Fruit fly (Drosophila melanogaster) whole organism, embryonic: Measurements from ENCODE around the gene dpr9.

Source experiments
- B-H1 ChIP-seq: fragments of 200-800 bp; sonication (Bioruptor generic); IDR thresholded peaks from 3 replicates; pipeline ENCODE4 v1.3.6; 2022; ENCODE audit warnings: missing biosample characterization, missing genetic modification characterization
- CG10431 ChIP-seq: fragments of 200-800 bp; sonication (Bioruptor generic); optimal IDR thresholded peaks from 3 replicates; lab custom pipeline; 2018; ENCODE audit warnings: missing biosample characterization, mild to moderate bottlenecking, missing genetic modification characterization
- CG10543 ChIP-seq: fragments of 200-800 bp; sonication (Bioruptor generic); optimal IDR thresholded peaks from 3 replicates; lab custom pipeline; 2017; ENCODE audit warnings: missing biosample characterization, mild to moderate bottlenecking, missing genetic modification characterization, moderate library complexity
- CG10565 ChIP-seq: fragments of 200-800 bp; sonication (Bioruptor generic); optimal IDR thresholded peaks from 3 replicates; lab custom pipeline; 2016; ENCODE audit warnings: missing biosample characterization, mild to moderate bottlenecking, missing genetic modification characterization
- CG10654 ChIP-seq: fragments of 200-800 bp; sonication (Bioruptor generic); optimal IDR thresholded peaks from 2 replicates; lab custom pipeline; 2016; ENCODE audit warnings: missing biosample characterization, missing genetic modification characterization
- CG11247 ChIP-seq: fragments of 200-800 bp; sonication (Bioruptor generic); IDR thresholded peaks from 2 replicates; pipeline ENCODE4 v1.3.6; 2022; ENCODE audit warnings: missing biosample characterization, missing genetic modification characterization
- CG12299 ChIP-seq: fragments of 200-800 bp; sonication (Bioruptor generic); optimal IDR thresholded peaks from 2 replicates; lab custom pipeline; 2018; ENCODE audit warnings: missing biosample characterization, mild to moderate bottlenecking, missing genetic modification characterization
- CG12391 ChIP-seq: fragments of 200-800 bp; sonication (Bioruptor generic); optimal IDR thresholded peaks from 3 replicates; lab custom pipeline; 2018; ENCODE audit warnings: missing biosample characterization, mild to moderate bottlenecking, missing genetic modification characterization, moderate library complexity
- CG12769 ChIP-seq: fragments of 200-800 bp; sonication (Bioruptor generic); optimal IDR thresholded peaks from 2 replicates; lab custom pipeline; 2019; ENCODE audit warnings: missing biosample characterization, mild to moderate bottlenecking, missing genetic modification characterization, moderate library complexity
- CG12942 ChIP-seq: fragments of 200-800 bp; sonication (Bioruptor generic); optimal IDR thresholded peaks from 3 replicates; lab custom pipeline; 2016; ENCODE audit warnings: missing biosample characterization, missing genetic modification characterization
- CG13775 ChIP-seq: fragments of 200-800 bp; sonication (Bioruptor generic); optimal IDR thresholded peaks from 3 replicates; lab custom pipeline; 2017; ENCODE audit warnings: missing biosample characterization, mild to moderate bottlenecking, missing genetic modification characterization
- CG15601 ChIP-seq: fragments of 200-800 bp; sonication (Bioruptor generic); optimal IDR thresholded peaks from 3 replicates; lab custom pipeline; 2019; ENCODE audit warnings: missing biosample characterization, mild to moderate bottlenecking, missing genetic modification characterization, moderate library complexity
- CG16779 ChIP-seq: fragments of 200-800 bp; sonication (Bioruptor generic); IDR thresholded peaks from 2 replicates; pipeline ENCODE4 v1.3.6; 2022; ENCODE audit warnings: missing biosample characterization, missing genetic modification characterization
- CG30403 ChIP-seq: fragments of 200-800 bp; sonication (Bioruptor generic); optimal IDR thresholded peaks from 3 replicates; lab custom pipeline; 2016; ENCODE audit warnings: missing biosample characterization, missing genetic modification characterization
- CG3838 ChIP-seq: fragments of 200-800 bp; sonication (Bioruptor generic); optimal IDR thresholded peaks from 3 replicates; lab custom pipeline; 2016; ENCODE audit warnings: missing biosample characterization, missing genetic modification characterization
- CG4360 ChIP-seq: fragments of 200-800 bp; sonication (Bioruptor generic); IDR thresholded peaks from 2 replicates; pipeline ENCODE4 v1.3.6; 2022; ENCODE audit warnings: missing biosample characterization, missing genetic modification characterization
- CG4707 ChIP-seq: fragments of 200-800 bp; sonication (Bioruptor generic); optimal IDR thresholded peaks from 2 replicates; lab custom pipeline; 2018; ENCODE audit warnings: missing biosample characterization, mild to moderate bottlenecking, missing genetic modification characterization, moderate library complexity
- CG4730 ChIP-seq: fragments of 200-800 bp; sonication (Bioruptor generic); IDR thresholded peaks from 2 replicates; pipeline ENCODE4 v1.3.6; 2022; ENCODE audit warnings: missing biosample characterization, missing genetic modification characterization
- CG5180 ChIP-seq: fragments of 200-800 bp; sonication (Bioruptor generic); optimal IDR thresholded peaks from 3 replicates; lab custom pipeline; 2017; ENCODE audit warnings: missing biosample characterization, missing genetic modification characterization, mild to moderate bottlenecking, moderate library complexity, missing genetic modification reagents
- CG6272 ChIP-seq: fragments of 200-800 bp; sonication (Bioruptor generic); IDR thresholded peaks from 2 replicates; pipeline ENCODE4 v1.3.6; 2022; ENCODE audit warnings: missing biosample characterization, missing genetic modification characterization
- CG6854 ChIP-seq: fragments of 200-800 bp; sonication (Bioruptor generic); optimal IDR thresholded peaks from 3 replicates; lab custom pipeline; 2017; ENCODE audit warnings: missing biosample characterization, mild to moderate bottlenecking, missing genetic modification characterization
- CG8944 ChIP-seq: fragments of 200-800 bp; sonication (Bioruptor generic); optimal IDR thresholded peaks from 3 replicates; lab custom pipeline; 2016; ENCODE audit warnings: missing biosample characterization, missing genetic modification characterization
- CG9215 ChIP-seq: fragments of 200-800 bp; sonication (Bioruptor generic); IDR thresholded peaks from 2 replicates; pipeline ENCODE4 v1.3.6; 2022; ENCODE audit warnings: missing biosample characterization, missing genetic modification characterization
- CG9437 ChIP-seq: fragments of 200-800 bp; sonication (Bioruptor generic); optimal IDR thresholded peaks from 2 replicates; lab custom pipeline; 2018; ENCODE audit warnings: missing biosample characterization, mild to moderate bottlenecking, missing genetic modification characterization
- CG9727 ChIP-seq: fragments of 200-800 bp; sonication (Bioruptor generic); optimal IDR thresholded peaks from 3 replicates; lab custom pipeline; 2017; ENCODE audit warnings: missing biosample characterization, mild to moderate bottlenecking, missing genetic modification characterization
- CTCF ChIP-seq: fragments of 200-800 bp; sonication (Bioruptor generic); optimal IDR thresholded peaks from 2 replicates; lab custom pipeline; 2017; ENCODE audit warnings: missing biosample characterization, mild to moderate bottlenecking, missing genetic modification characterization, moderate library complexity
- Dfd ChIP-seq, 2 experiments: fragments of >200 bp; optimal IDR thresholded peaks; 2 replicates each; lab custom pipeline; 2017; ENCODE audit warnings: missing biosample characterization in 2 of 2, missing genetic modification characterization in 2 of 2
- E2f1 ChIP-seq: fragments of 200-800 bp; sonication (Bioruptor generic); IDR thresholded peaks from 2 replicates; pipeline ENCODE4 v1.3.6; 2022; ENCODE audit warnings: missing biosample characterization, missing genetic modification characterization
- Eip74EF ChIP-seq, 2 experiments: fragments of 200-800 bp in 1 of 2; fragments of >200 bp in 1 of 2; sonication (Bioruptor generic) in 1 of 2; optimal IDR thresholded peaks; 2 replicates each; lab custom pipeline; 2017 to 2019; ENCODE audit warnings: missing biosample characterization in 2 of 2, missing genetic modification characterization in 2 of 2, mild to moderate bottlenecking in 1 of 2, moderate library complexity in 1 of 2
- Fer1 ChIP-seq: fragments of 200-800 bp; sonication (Bioruptor generic); optimal IDR thresholded peaks from 2 replicates; lab custom pipeline; 2017; ENCODE audit warnings: missing biosample characterization, mild to moderate bottlenecking, missing genetic modification characterization
- Fer2 ChIP-seq: fragments of 200-800 bp; sonication (Bioruptor generic); optimal IDR thresholded peaks from 2 replicates; lab custom pipeline; 2018; ENCODE audit warnings: missing biosample characterization, mild to moderate bottlenecking, missing genetic modification characterization, moderate library complexity
- Hand ChIP-seq: fragments of 200-800 bp; sonication (Bioruptor generic); optimal IDR thresholded peaks from 2 replicates; lab custom pipeline; 2017; ENCODE audit warnings: mild to moderate bottlenecking, missing biosample characterization, missing genetic modification reagents, missing genetic modification characterization
- Lim3 ChIP-seq: fragments of 200-800 bp; sonication (Bioruptor generic); IDR thresholded peaks from 2 replicates; pipeline ENCODE4 v1.3.6; 2022; ENCODE audit warnings: missing biosample characterization, missing genetic modification characterization
- MBD-R2 ChIP-seq: fragments of 200-800 bp; sonication (Bioruptor generic); IDR thresholded peaks from 2 replicates; pipeline ENCODE4 v1.3.6; 2022; ENCODE audit warnings: missing biosample characterization, missing genetic modification characterization
- Poxn ChIP-seq: fragments of 200-800 bp; sonication (Bioruptor generic); IDR thresholded peaks from 2 replicates; pipeline ENCODE4 v1.3.6; 2022; ENCODE audit warnings: missing biosample characterization, missing genetic modification characterization
- abd-A ChIP-seq: fragments of 200-800 bp; sonication (Bioruptor generic); optimal IDR thresholded peaks from 3 replicates; lab custom pipeline; 2019; ENCODE audit warnings: missing biosample characterization, mild to moderate bottlenecking, missing genetic modification characterization, moderate library complexity
- al ChIP-seq: fragments of 200-800 bp; sonication (Bioruptor generic); IDR thresholded peaks from 2 replicates; pipeline ENCODE4 v1.3.6; 2022; ENCODE audit warnings: missing biosample characterization, missing genetic modification characterization
- bowl ChIP-seq: fragments of 200-800 bp; sonication (Bioruptor generic); IDR thresholded peaks from 2 replicates; pipeline ENCODE4 v1.3.6; 2022; ENCODE audit warnings: missing biosample characterization, missing genetic modification characterization
- cato ChIP-seq: fragments of 200-800 bp; sonication (Bioruptor generic); optimal IDR thresholded peaks from 2 replicates; lab custom pipeline; 2016; ENCODE audit warnings: missing biosample characterization, missing genetic modification characterization, borderline replicate concordance
- chif ChIP-seq, 2 experiments: fragments of 200-800 bp; sonication (Bioruptor generic); optimal IDR thresholded peaks; 3 replicates each; lab custom pipeline; 2016; ENCODE audit warnings: missing biosample characterization in 2 of 2, missing genetic modification characterization in 2 of 2
- dati ChIP-seq: fragments of 200-800 bp; sonication (Bioruptor generic); IDR thresholded peaks from 2 replicates; pipeline ENCODE4 v1.3.6; 2022; ENCODE audit warnings: missing biosample characterization, missing genetic modification characterization
- dmrt11E ChIP-seq: fragments of 200-800 bp; sonication (Bioruptor generic); optimal IDR thresholded peaks from 3 replicates; lab custom pipeline; 2018; ENCODE audit warnings: missing biosample characterization, mild to moderate bottlenecking, missing genetic modification characterization, moderate library complexity
- knrl ChIP-seq: fragments of 200-800 bp; sonication (Bioruptor generic); IDR thresholded peaks from 3 replicates; pipeline ENCODE4 v1.3.6; 2022; ENCODE audit warnings: missing biosample characterization, missing genetic modification characterization; ENCODE audit not compliant: partially characterized antibody
- nmo ChIP-seq: fragments of 200-800 bp; sonication (Bioruptor generic); optimal IDR thresholded peaks from 2 replicates; lab custom pipeline; 2018; ENCODE audit warnings: missing biosample characterization, mild to moderate bottlenecking, missing genetic modification characterization, moderate library complexity
- prd ChIP-seq, 3 experiments: fragments of >200 bp in 2 of 3; fragments of 200-800 bp in 1 of 3; sonication (Bioruptor generic) in 1 of 3; optimal IDR thresholded peaks in 2 of 3; IDR thresholded peaks in 1 of 3; 2 replicates in 2 of 3; 3 replicates in 1 of 3; pipeline versions ENCODE4 v1.3.6 to Lab custom; 2017 to 2022; ENCODE audit warnings: missing biosample characterization in 1 of 3, missing genetic modification characterization in 1 of 3
- pzg ChIP-seq: fragments of 200-800 bp; sonication (Bioruptor generic); optimal IDR thresholded peaks from 3 replicates; lab custom pipeline; 2018; ENCODE audit warnings: missing biosample characterization, mild to moderate bottlenecking, missing genetic modification characterization, moderate library complexity
- sens ChIP-seq: fragments of 200-800 bp; sonication (Bioruptor generic); peaks from one replicate; lab custom pipeline; 2016; ENCODE audit warnings: missing biosample characterization, missing genetic modification characterization
- shn ChIP-seq: fragments of 200-800 bp; sonication (Bioruptor generic); optimal IDR thresholded peaks from 3 replicates; lab custom pipeline; 2016; ENCODE audit warnings: missing biosample characterization, missing genetic modification characterization
- tll ChIP-seq, 2 experiments: fragments of 200-800 bp in 1 of 2; fragments of >200 bp in 1 of 2; sonication (Bioruptor generic) in 1 of 2; optimal IDR thresholded peaks; 2 replicates each; lab custom pipeline; 2017 to 2019; ENCODE audit warnings: missing biosample characterization in 2 of 2, missing genetic modification characterization in 2 of 2, mild to moderate bottlenecking in 1 of 2, moderate library complexity in 1 of 2
- vvl ChIP-seq: fragments of 200-800 bp; sonication (Bioruptor generic); IDR thresholded peaks from 2 replicates; pipeline ENCODE4 v1.3.6; 2022; ENCODE audit warnings: missing biosample characterization, missing genetic modification characterization

The dpr9 gene

DNA sequence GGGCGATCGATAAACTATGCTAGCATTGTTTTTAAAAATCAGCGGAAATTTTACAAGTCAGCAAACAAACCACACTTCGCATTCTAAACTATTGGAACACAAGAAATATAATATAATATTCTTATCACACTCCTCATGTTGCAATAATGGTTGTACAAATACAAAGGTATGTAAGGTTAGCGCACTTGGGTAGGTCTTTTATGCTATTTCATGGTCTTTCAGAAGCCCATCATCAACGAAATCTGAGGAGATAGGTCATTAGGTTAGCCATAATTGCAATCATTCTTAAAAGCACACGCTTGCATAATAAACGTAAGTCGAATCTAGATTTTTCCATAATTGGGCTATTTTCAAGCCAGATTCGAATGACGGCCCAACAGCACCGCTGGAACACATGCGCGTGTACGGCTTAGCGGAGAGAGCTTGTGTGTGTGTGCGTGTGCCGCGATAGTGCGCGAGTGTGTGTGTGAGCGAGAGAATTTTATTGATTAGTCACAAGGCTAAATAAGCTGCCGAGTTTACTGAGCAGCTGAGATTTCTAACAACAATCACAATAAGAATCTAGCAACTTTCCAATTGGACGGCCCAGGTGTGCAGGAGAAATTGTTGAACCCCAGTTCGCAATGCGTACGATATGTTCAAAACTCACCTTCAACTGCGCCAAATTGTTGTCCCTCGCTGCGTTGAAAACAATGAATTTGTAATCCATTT, 17.4 kb upstream of the dpr9 start (continued):
- no peak for TF ChIP-seq Hand
- TF ChIP-seq knrl (GFP tag; lab: Robert Waterston, UW) = no peak
- TF ChIP-seq CG8944 (GFP tag; lab: Kevin White, UChicago) = no peak
- TF ChIP-seq CG16779 (GFP tag; lab: Robert Waterston, UW) = no peak
- TF ChIP-seq vvl (GFP tag; lab: Robert Waterston, UW) = no peak
- TF ChIP-seq al (GFP tag; lab: Robert Waterston, UW) = no peak
- TF ChIP-seq Eip74EF (GFP tag; optimal IDR thresholded peaks at IDR 0.05; lab: Kevin White, UChicago) = no peak
- TF ChIP-seq CG10654 (GFP tag; lab: Kevin White, UChicago) = no peak
- TF ChIP-seq CG4360 (GFP tag; lab: Robert Waterston, UW) = no peak
- no peak for TF ChIP-seq E2f1 (GFP tag; lab: Robert Waterston, UW)
- no peak for TF ChIP-seq CTCF (GFP tag; lab: Kevin White, UChicago)
- TF ChIP-seq CG13775 (GFP tag; lab: Kevin White, UChicago) = peak; percentile 35
- TF ChIP-seq cato = no peak
- TF ChIP-seq CG10543 (GFP tag; lab: Kevin White, UChicago) = peak; percentile 46
- peak; percentile 27 for TF ChIP-seq CG15601 (tag; lab: Kevin White, UChicago)
- no peak for TF ChIP-seq chif (GFP tag; optimal IDR thresholded peaks at IDR 0.05; lab: Kevin White, UChicago)
- TF ChIP-seq CG5180 (GFP tag; lab: Kevin White, UChicago) = peak; percentile 65
- no peak for TF ChIP-seq dmrt11E (tag; lab: Kevin White, UChicago)
- no peak for TF ChIP-seq CG10565 (GFP tag; lab: Kevin White, UChicago)
- no peak for TF ChIP-seq Fer2 (tag; lab: Kevin White, UChicago)
- TF ChIP-seq dati (GFP tag; lab: Robert Waterston, UW) = no peak
- TF ChIP-seq Fer1 = peak; percentile 31
- TF ChIP-seq CG3838 (GFP tag; lab: Kevin White, UChicago) = no peak
- TF ChIP-seq abd-A (tag; lab: Kevin White, UChicago) = no peak
- TF ChIP-seq CG6272 (GFP tag; lab: Robert Waterston, UW) = no peak
- no peak for TF ChIP-seq CG4730 (GFP tag; lab: Robert Waterston, UW)
- peak in 1 of 2 experiments; percentile 69 for TF ChIP-seq prd (optimal IDR thresholded peaks at IDR 0.05; lab: Kevin White, UChicago)
- TF ChIP-seq prd (GFP tag; IDR thresholded peaks at IDR 0.05; lab: Robert Waterston, UW) = no peak
- no peak for TF ChIP-seq CG6854 (GFP tag; lab: Kevin White, UChicago)
- no peak for TF ChIP-seq B-H1
- TF ChIP-seq CG12769 (tag; lab: Kevin White, UChicago) = peak; percentile 1
- no peak for TF ChIP-seq CG12942 (GFP tag; lab: Kevin White, UChicago)
- no peak for TF ChIP-seq Poxn (GFP tag; lab: Robert Waterston, UW)
- peak; percentile 25 for TF ChIP-seq CG9727 (GFP tag; lab: Kevin White, UChicago)
- peak; percentile 38 for TF ChIP-seq nmo (GFP tag; lab: Kevin White, UChicago)
- no peak for TF ChIP-seq shn (GFP tag; lab: Kevin White, UChicago)
- no peak for TF ChIP-seq CG9215 (GFP tag; lab: Robert Waterston, UW)
- TF ChIP-seq CG12299 (tag; lab: Kevin White, UChicago) = no peak
- peak; percentile 37 for TF ChIP-seq CG12391 (tag; lab: Kevin White, UChicago)
- no peak for TF ChIP-seq bowl (GFP tag; lab: Robert Waterston, UW)
- no peak for TF ChIP-seq Dfd (GFP tag; optimal IDR thresholded peaks at IDR 0.05; lab: Kevin White, UChicago)
- TF ChIP-seq pzg (GFP tag; lab: Kevin White, UChicago) = no peak
- peak in 1 of 2 experiments; percentile 50 for TF ChIP-seq tll (GFP tag; optimal IDR thresholded peaks at IDR 0.05; lab: Kevin White, UChicago)
- no peak for TF ChIP-seq CG30403 (GFP tag; lab: Kevin White, UChicago)
- peak; percentile 27 for TF ChIP-seq CG10431 (GFP tag; lab: Kevin White, UChicago)
- no peak for TF ChIP-seq CG4707 (GFP tag; lab: Kevin White, UChicago)
- no peak for TF ChIP-seq CG11247 (GFP tag; lab: Robert Waterston, UW)
- TF ChIP-seq Lim3 (GFP tag; lab: Robert Waterston, UW) = no peak
- no peak for TF ChIP-seq MBD-R2 (GFP tag; lab: Robert Waterston, UW)
- TF ChIP-seq CG9437 (GFP tag; lab: Kevin White, UChicago) = peak; percentile 49
- peak; percentile 87 for TF ChIP-seq sens (GFP tag; lab: Kevin White, UChicago)
